Fruit fly (Drosophila melanogaster) whole organism, embryonic: ENCODE data around the gene CG32767.

Experiments
- Atf3 ChIP-seq: fragments of 200-800 bp; sonication (Bioruptor generic); optimal IDR thresholded peaks from 3 replicates; lab custom pipeline; 2016; ENCODE audit warnings: missing biosample characterization, missing genetic modification characterization
- Atf6 ChIP-seq: fragments of 200-800 bp; sonication (Bioruptor generic); IDR thresholded peaks from 2 replicates; pipeline ENCODE4 v1.3.6; 2022; ENCODE audit warnings: missing biosample characterization, missing genetic modification characterization
- Blimp-1 ChIP-seq: fragments of 200-800 bp; sonication (Bioruptor generic); optimal IDR thresholded peaks from 3 replicates; lab custom pipeline; 2018; ENCODE audit warnings: missing biosample characterization, missing genetic modification characterization, mild to moderate bottlenecking, moderate library complexity, missing genetic modification reagents
- CG11696 ChIP-seq: fragments of 200-800 bp; sonication (Bioruptor generic); IDR thresholded peaks from 2 replicates; pipeline ENCODE4 v1.3.6; 2022; ENCODE audit warnings: missing biosample characterization, missing genetic modification characterization
- CG1529 ChIP-seq: fragments of 200-800 bp; sonication (Bioruptor generic); optimal IDR thresholded peaks from 3 replicates; lab custom pipeline; 2018; ENCODE audit warnings: missing biosample characterization, missing genetic modification characterization
- CG17361 ChIP-seq: fragments of 200-800 bp; sonication (Bioruptor generic); IDR thresholded peaks from 3 replicates; pipeline ENCODE4 v1.3.6; 2022; ENCODE audit warnings: missing biosample characterization, missing genetic modification characterization
- CG18011 ChIP-seq: fragments of 200-800 bp; sonication (Bioruptor generic); optimal IDR thresholded peaks from 2 replicates; lab custom pipeline; 2017; ENCODE audit warnings: missing biosample characterization, missing genetic modification characterization, mild to moderate bottlenecking, moderate library complexity, missing genotype
- CG2120 ChIP-seq: fragments of 200-800 bp; sonication (Bioruptor generic); optimal IDR thresholded peaks from 3 replicates; lab custom pipeline; 2016; ENCODE audit warnings: missing biosample characterization, missing genetic modification characterization
- CG2202 ChIP-seq: fragments of 200-800 bp; sonication (Bioruptor generic); optimal IDR thresholded peaks from 2 replicates; lab custom pipeline; 2018; ENCODE audit warnings: missing biosample characterization, mild to moderate bottlenecking, missing genetic modification characterization
- CG2678 ChIP-seq: fragments of 200-800 bp; sonication (Bioruptor generic); optimal IDR thresholded peaks from 3 replicates; lab custom pipeline; 2019; ENCODE audit warnings: missing biosample characterization, mild to moderate bottlenecking, missing genetic modification characterization, moderate library complexity
- CG3281 ChIP-seq: fragments of 200-800 bp; sonication (Bioruptor generic); optimal IDR thresholded peaks from 3 replicates; lab custom pipeline; 2017; ENCODE audit warnings: missing biosample characterization, mild to moderate bottlenecking, missing genetic modification characterization
- CG4328 ChIP-seq: fragments of 200-800 bp; sonication (Bioruptor generic); optimal IDR thresholded peaks from 3 replicates; lab custom pipeline; 2017; ENCODE audit warnings: missing biosample characterization, missing genetic modification reagents, missing genetic modification characterization
- CG4404 ChIP-seq: fragments of 200-800 bp; sonication (Bioruptor generic); IDR thresholded peaks from 2 replicates; pipeline ENCODE4 v1.3.6; 2022; ENCODE audit warnings: missing biosample characterization, missing genetic modification characterization
- CG4707 ChIP-seq: fragments of 200-800 bp; sonication (Bioruptor generic); optimal IDR thresholded peaks from 2 replicates; lab custom pipeline; 2018; ENCODE audit warnings: missing biosample characterization, mild to moderate bottlenecking, missing genetic modification characterization, moderate library complexity
- CG6813 ChIP-seq: fragments of 200-800 bp; sonication (Bioruptor generic); optimal IDR thresholded peaks from 2 replicates; lab custom pipeline; 2017; ENCODE audit warnings: missing biosample characterization, missing genetic modification characterization, mild to moderate bottlenecking, moderate library complexity, missing genetic modification reagents
- CG6854 ChIP-seq: fragments of 200-800 bp; sonication (Bioruptor generic); optimal IDR thresholded peaks from 3 replicates; lab custom pipeline; 2017; ENCODE audit warnings: missing biosample characterization, mild to moderate bottlenecking, missing genetic modification characterization
- CG8089 ChIP-seq: fragments of 200-800 bp; sonication (Bioruptor generic); optimal IDR thresholded peaks from 3 replicates; lab custom pipeline; 2016; ENCODE audit warnings: missing biosample characterization, missing genetic modification characterization
- CG8359 ChIP-seq: fragments of 200-800 bp; sonication (Bioruptor generic); optimal IDR thresholded peaks from 2 replicates; lab custom pipeline; 2017; ENCODE audit warnings: missing biosample characterization, mild to moderate bottlenecking, missing genetic modification characterization, borderline replicate concordance
- CG8944 ChIP-seq: fragments of 200-800 bp; sonication (Bioruptor generic); optimal IDR thresholded peaks from 3 replicates; lab custom pipeline; 2016; ENCODE audit warnings: missing biosample characterization, missing genetic modification characterization
- CG9727 ChIP-seq: fragments of 200-800 bp; sonication (Bioruptor generic); optimal IDR thresholded peaks from 3 replicates; lab custom pipeline; 2017; ENCODE audit warnings: missing biosample characterization, mild to moderate bottlenecking, missing genetic modification characterization
- CG9932 ChIP-seq: fragments of 200-800 bp; sonication (Bioruptor generic); IDR thresholded peaks from 2 replicates; pipeline ENCODE4 v1.3.6; 2022; ENCODE audit warnings: missing biosample characterization, missing genetic modification characterization
- Dll ChIP-seq: fragments of 200-800 bp; sonication (Bioruptor generic); IDR thresholded peaks from 4 replicates; pipeline ENCODE4 v1.3.6; 2022; ENCODE audit warnings: missing biosample characterization, missing genetic modification characterization; ENCODE audit not compliant: partially characterized antibody
- Eip74EF ChIP-seq, 2 experiments: fragments of 200-800 bp in 1 of 2; fragments of >200 bp in 1 of 2; sonication (Bioruptor generic) in 1 of 2; optimal IDR thresholded peaks; 2 replicates each; lab custom pipeline; 2017 to 2019; ENCODE audit warnings: missing biosample characterization in 2 of 2, missing genetic modification characterization in 2 of 2, mild to moderate bottlenecking in 1 of 2, moderate library complexity in 1 of 2
- Ets65A ChIP-seq: fragments of 200-800 bp; sonication (Bioruptor generic); peaks from one replicate; lab custom pipeline; 2016; ENCODE audit warnings: missing biosample characterization, missing genetic modification characterization
- Gug ChIP-seq: fragments of 200-800 bp; sonication (Bioruptor generic); IDR thresholded peaks from 4 replicates; pipeline ENCODE4 v1.3.6; 2022; ENCODE audit warnings: missing biosample characterization, missing genetic modification characterization
- HHEX ChIP-seq: fragments of 200-800 bp; sonication (Bioruptor generic); optimal IDR thresholded peaks from 3 replicates; lab custom pipeline; 2017; ENCODE audit warnings: missing biosample characterization, mild to moderate bottlenecking, missing genetic modification characterization, missing genetic modification reagents
- HLH3B ChIP-seq: fragments of 200-800 bp; sonication (Bioruptor generic); IDR thresholded peaks from 2 replicates; pipeline ENCODE4 v1.3.6; 2022; ENCODE audit warnings: missing biosample characterization, missing genetic modification characterization
- HLH4C ChIP-seq: fragments of 200-800 bp; sonication (Bioruptor generic); IDR thresholded peaks from 3 replicates; pipeline ENCODE4 v1.3.6; 2022; ENCODE audit warnings: missing biosample characterization, missing genetic modification characterization; ENCODE audit not compliant: partially characterized antibody
- Lim3 ChIP-seq: fragments of 200-800 bp; sonication (Bioruptor generic); IDR thresholded peaks from 2 replicates; pipeline ENCODE4 v1.3.6; 2022; ENCODE audit warnings: missing biosample characterization, missing genetic modification characterization
- MTF-1 ChIP-seq: fragments of 200-800 bp; sonication (Bioruptor generic); optimal IDR thresholded peaks from 2 replicates; lab custom pipeline; 2018; ENCODE audit warnings: missing biosample characterization, mild to moderate bottlenecking, missing genetic modification characterization, borderline replicate concordance
- Nf-YB ChIP-seq: fragments of 200-800 bp; sonication (Bioruptor generic); optimal IDR thresholded peaks from 3 replicates; lab custom pipeline; 2019; ENCODE audit warnings: missing biosample characterization, mild to moderate bottlenecking, missing genetic modification characterization, moderate library complexity
- Optix ChIP-seq: fragments of 200-800 bp; sonication (Bioruptor generic); IDR thresholded peaks from 3 replicates; pipeline ENCODE4 v1.3.6; 2022; ENCODE audit warnings: missing biosample characterization, missing genetic modification characterization
- Rx ChIP-seq: fragments of 200-800 bp; sonication (Bioruptor generic); IDR thresholded peaks from 2 replicates; pipeline ENCODE4 v1.3.6; 2022; ENCODE audit warnings: missing biosample characterization, missing genetic modification characterization
- Sox100B ChIP-seq: fragments of 200-800 bp; sonication (Bioruptor generic); optimal IDR thresholded peaks from 3 replicates; lab custom pipeline; 2018; ENCODE audit warnings: missing biosample characterization, mild to moderate bottlenecking, missing genetic modification characterization
- Stat92E ChIP-seq, 3 experiments: fragments of >200 bp in 2 of 3; fragments of 200-800 bp in 1 of 3; sonication (Bioruptor generic) in 1 of 3; optimal IDR thresholded peaks; 2 replicates each; lab custom pipeline; 2017 to 2019; ENCODE audit warnings: missing biosample characterization in 3 of 3, missing genetic modification characterization in 3 of 3, mild to moderate bottlenecking in 1 of 3, moderate library complexity in 1 of 3
- ab ChIP-seq: fragments of 200-800 bp; sonication (Bioruptor generic); optimal IDR thresholded peaks from 2 replicates; lab custom pipeline; 2016; ENCODE audit warnings: missing biosample characterization, missing genetic modification characterization
- eve ChIP-seq, 2 experiments: fragments of >200 bp; optimal IDR thresholded peaks; 2 replicates each; lab custom pipeline; 2017; ENCODE audit warnings: missing biosample characterization in 2 of 2, missing genetic modification characterization in 2 of 2
- ewg ChIP-seq: fragments of 200-800 bp; sonication (Bioruptor generic); optimal IDR thresholded peaks from 3 replicates; lab custom pipeline; 2017; ENCODE audit warnings: mild to moderate bottlenecking, missing biosample characterization, missing genetic modification reagents, missing genetic modification characterization
- grn ChIP-seq: fragments of 200-800 bp; sonication (Bioruptor generic); optimal IDR thresholded peaks from 3 replicates; lab custom pipeline; 2017; ENCODE audit warnings: missing biosample characterization, missing genetic modification characterization
- gt ChIP-seq: fragments of 200-800 bp; sonication (Bioruptor generic); IDR thresholded peaks from 2 replicates; pipeline ENCODE4 v1.3.6; 2022; ENCODE audit warnings: missing biosample characterization, missing genetic modification characterization
- ham ChIP-seq: fragments of 200-800 bp; sonication (Bioruptor generic); IDR thresholded peaks from 2 replicates; pipeline ENCODE4 v1.3.6; 2022; ENCODE audit warnings: missing biosample characterization, missing genetic modification characterization
- peb ChIP-seq: fragments of 200-800 bp; sonication (Bioruptor generic); IDR thresholded peaks from 2 replicates; pipeline ENCODE4 v1.3.6; 2022; ENCODE audit warnings: missing biosample characterization, missing genetic modification characterization
- row ChIP-seq: fragments of 200-800 bp; sonication (Bioruptor generic); IDR thresholded peaks from 3 replicates; pipeline ENCODE4 v1.3.6; 2022; ENCODE audit warnings: missing biosample characterization, missing genetic modification characterization
- shn ChIP-seq: fragments of 200-800 bp; sonication (Bioruptor generic); optimal IDR thresholded peaks from 3 replicates; lab custom pipeline; 2016; ENCODE audit warnings: missing biosample characterization, missing genetic modification characterization
- slbo ChIP-seq: fragments of 200-800 bp; sonication (Bioruptor generic); IDR thresholded peaks from 2 replicates; pipeline ENCODE4 v1.3.6; 2022; ENCODE audit warnings: missing biosample characterization, missing genetic modification characterization
- slp2 ChIP-seq: fragments of 200-800 bp; sonication (Bioruptor generic); optimal IDR thresholded peaks from 2 replicates; lab custom pipeline; 2016; ENCODE audit warnings: missing biosample characterization, missing genetic modification characterization
- stc ChIP-seq: fragments of 200-800 bp; sonication (Bioruptor generic); IDR thresholded peaks from 2 replicates; pipeline ENCODE4 v1.3.6; 2022; ENCODE audit warnings: missing biosample characterization, missing genetic modification characterization
- yki ChIP-seq: fragments of >200 bp; optimal IDR thresholded peaks from 3 replicates; lab custom pipeline; 2018

The CG32767 gene

dm6 chrX:5041525-5042454 is 42.8 kb downstream of the CG32767 start (continued):
- TF ChIP-seq Eip74EF (GFP tag; optimal IDR thresholded peaks at IDR 0.05; lab: Kevin White, UChicago) (peak in 1 of 2 experiments; percentile 60), ewg (GFP tag; lab: Kevin White, UChicago) (peak; percentile 16), ham (GFP tag; lab: Robert Waterston, UW) (peak; percentile 22; the same call in 1 of the 2 replicates), Atf3 (no peak), HHEX (GFP tag; lab: Kevin White, UChicago) (peak; percentile 53), CG9727 (GFP tag; lab: Kevin White, UChicago) (peak; percentile 49), eve (GFP tag; optimal IDR thresholded peaks at IDR 0.05; lab: Kevin White, UChicago) (peak in 1 of 2 experiments; percentile 45), CG4328 (GFP tag; lab: Kevin White, UChicago) (no peak), yki (lab: Kevin White, UChicago) (no peak), Nf-YB (GFP tag; lab: Kevin White, UChicago) (peak; percentile 9), CG2202 (tag; lab: Kevin White, UChicago) (no peak), Atf6 (peak; percentile 84), peb (GFP tag; lab: Robert Waterston, UW) (0 out of 2 replicates have a peak, but pooled peaks have one; percentile 16), grn (no peak), CG4707 (GFP tag; lab: Kevin White, UChicago) (no peak), Ets65A (GFP tag; lab: Kevin White, UChicago) (peak; percentile 83), CG18011 (GFP tag; lab: Kevin White, UChicago) (no peak), CG3281 (GFP tag; lab: Kevin White, UChicago) (peak; percentile 64), CG8359 (no peak), Stat92E (GFP tag; optimal IDR thresholded peaks at IDR 0.05; lab: Kevin White, UChicago) (no peak), CG9932 (GFP tag; lab: Robert Waterston, UW) (peak; percentile 86), Blimp-1 (GFP tag; lab: Kevin White, UChicago) (peak; percentile 53), Rx (GFP tag; lab: Robert Waterston, UW) (0 out of 2 replicates have a peak, but pooled peaks have one; percentile 18), Sox100B (GFP tag; lab: Kevin White, UChicago) (peak; percentile 9), CG2120 (peak; percentile 80), CG6813 (peak; percentile 36), Lim3 (GFP tag; lab: Robert Waterston, UW) (peak; percentile 23; the same call in 1 of the 2 replicates), row (GFP tag; lab: Robert Waterston, UW) (peak; percentile 85), CG8944 (GFP tag; lab: Kevin White, UChicago) (no peak), shn (GFP tag; lab: Kevin White, UChicago) (no peak), CG11696 (GFP tag; lab: Robert Waterston, UW) (peak; percentile 18; the same call in 1 of the 2 replicates), slp2 (GFP tag; lab: Kevin White, UChicago) (no peak), stc (GFP tag; lab: Robert Waterston, UW) (peak; percentile 74), ab (GFP tag; lab: Kevin White, UChicago) (no peak), CG4404 (peak; percentile 63), Optix (peak; percentile 27; the same call in 1 of the 3 replicates), CG1529 (GFP tag; lab: Kevin White, UChicago) (no peak), HLH4C (GFP tag; lab: Robert Waterston, UW) (no peak), slbo (peak; percentile 88), CG6854 (peak; percentile 25), Gug (peak; percentile 52; the same call in 2 of the 4 replicates), CG17361 (GFP tag; lab: Robert Waterston, UW) (0 out of 3 replicates have a peak, but pooled peaks have one; percentile 20), Dll (GFP tag; lab: Robert Waterston, UW) (no peak), CG2678 (tag; lab: Kevin White, UChicago) (peak; percentile 76), CG8089 (GFP tag; lab: Kevin White, UChicago) (no peak), gt (0 out of 2 replicates have a peak, but pooled peaks have one; percentile 15), MTF-1 (GFP tag; lab: Kevin White, UChicago) (no peak), HLH3B (GFP tag; lab: Robert Waterston, UW) (peak; percentile 79)
